Worm (Caenorhabditis elegans) whole organism, young adult: Measurements from ENCODE around the gene pdi-2.

Experiments used
- C06A6.2 ChIP-seq: fragments of 200-800 bp; sonication (Bioruptor generic); conservative IDR thresholded peaks from 2 replicates; pipeline ENCODE4 v1.3.6; 2022; ENCODE audit warnings: missing genetic modification characterization, missing compliant biosample characterization
- T07F8.4 ChIP-seq: sonication (generic microtip); optimal IDR thresholded peaks from 2 replicates; lab custom pipeline; 2016; ENCODE audit warnings: mild to moderate bottlenecking, missing genetic modification characterization, moderate library complexity, missing compliant biosample characterization
- ama-1 ChIP-seq, 3 experiments: fragments of 150-350 bp in 1 of 3; sonication (generic microtip) in 2 of 3; optimal IDR thresholded peaks; 2 replicates each; lab custom pipeline; 2014 to 2018; ENCODE audit warnings: missing biosample characterization in 2 of 3, missing genetic modification characterization in 2 of 3, missing genetic modification reagents in 2 of 3
- lin-54 ChIP-seq: fragments of 200-800 bp; sonication (Bioruptor generic); optimal IDR thresholded peaks from 2 replicates; lab custom pipeline; 2018; ENCODE audit warnings: mild to moderate bottlenecking, missing genetic modification characterization, missing compliant biosample characterization
- nfya-2 ChIP-seq: fragments of 200-800 bp; sonication (Bioruptor generic); IDR thresholded peaks from 2 replicates; pipeline ENCODE4 v1.3.6; 2022; ENCODE audit warnings: missing genetic modification reagents, missing genetic modification characterization, missing compliant biosample characterization
- nhr-120 ChIP-seq: fragments of 200-800 bp; sonication (Bioruptor generic); IDR thresholded peaks from 2 replicates; pipeline ENCODE4 v1.3.6; 2022; ENCODE audit warnings: missing genetic modification characterization, missing compliant biosample characterization
- sea-2 ChIP-seq: fragments of 200-800 bp; sonication (Bioruptor generic); IDR thresholded peaks from 2 replicates; pipeline ENCODE4 v1.3.6; 2022; ENCODE audit warnings: missing genetic modification characterization, missing compliant biosample characterization
- snpc-4 ChIP-seq, 5 experiments: fragments of 150-350 bp in 1 of 5; sonication (generic microtip) in 4 of 5; optimal IDR thresholded peaks; 2 replicates each; lab custom pipeline; 2014 to 2018; ENCODE audit warnings: missing genetic modification characterization in 5 of 5, missing biosample characterization in 3 of 5, antibody characterized with exemption in 2 of 5, mild to moderate bottlenecking in 2 of 5, missing compliant biosample characterization in 2 of 5, missing genotype in 2 of 5, moderate library complexity in 2 of 5, missing genetic modification reagents in 1 of 5
- ztf-25 ChIP-seq: fragments of 200-800 bp; sonication (Bioruptor generic); IDR thresholded peaks from 2 replicates; pipeline ENCODE4 v1.3.6; 2022; ENCODE audit warnings: missing genetic modification reagents, missing genetic modification characterization, missing compliant biosample characterization

- TF ChIP-seq lin-54 (GFP tag; lab: Kevin White, UChicago) (no peak), snpc-4 (GFP tag; optimal IDR thresholded peaks at IDR 0.05; lab: Kevin White, UChicago) (no peak), snpc-4 (tag; optimal IDR thresholded peaks at IDR 0.05; lab: Kevin White, UChicago) (no peak), nfya-2 (no peak), ama-1 (optimal IDR thresholded peaks at IDR 0.05; lab: Kevin White, UChicago) (no peak), ama-1 (GFP tag; optimal IDR thresholded peaks at IDR 0.05; lab: Kevin White, UChicago) (no peak), sea-2 (GFP tag; lab: Robert Waterston, UW) (no peak), C06A6.2 (GFP tag; lab: Robert Waterston, UW) (no peak), T07F8.4 (no peak), nhr-120 (GFP tag; lab: Robert Waterston, UW) (no peak), ztf-25 (GFP tag; lab: Robert Waterston, UW) (no peak)
Observed at ce11 chrX:4569276-4569675, 45.3 kb downstream of the pdi-2 start.
